6 fruit fly cellular contexts compared by ENCODE assay signal in the genomic region with DNA sequence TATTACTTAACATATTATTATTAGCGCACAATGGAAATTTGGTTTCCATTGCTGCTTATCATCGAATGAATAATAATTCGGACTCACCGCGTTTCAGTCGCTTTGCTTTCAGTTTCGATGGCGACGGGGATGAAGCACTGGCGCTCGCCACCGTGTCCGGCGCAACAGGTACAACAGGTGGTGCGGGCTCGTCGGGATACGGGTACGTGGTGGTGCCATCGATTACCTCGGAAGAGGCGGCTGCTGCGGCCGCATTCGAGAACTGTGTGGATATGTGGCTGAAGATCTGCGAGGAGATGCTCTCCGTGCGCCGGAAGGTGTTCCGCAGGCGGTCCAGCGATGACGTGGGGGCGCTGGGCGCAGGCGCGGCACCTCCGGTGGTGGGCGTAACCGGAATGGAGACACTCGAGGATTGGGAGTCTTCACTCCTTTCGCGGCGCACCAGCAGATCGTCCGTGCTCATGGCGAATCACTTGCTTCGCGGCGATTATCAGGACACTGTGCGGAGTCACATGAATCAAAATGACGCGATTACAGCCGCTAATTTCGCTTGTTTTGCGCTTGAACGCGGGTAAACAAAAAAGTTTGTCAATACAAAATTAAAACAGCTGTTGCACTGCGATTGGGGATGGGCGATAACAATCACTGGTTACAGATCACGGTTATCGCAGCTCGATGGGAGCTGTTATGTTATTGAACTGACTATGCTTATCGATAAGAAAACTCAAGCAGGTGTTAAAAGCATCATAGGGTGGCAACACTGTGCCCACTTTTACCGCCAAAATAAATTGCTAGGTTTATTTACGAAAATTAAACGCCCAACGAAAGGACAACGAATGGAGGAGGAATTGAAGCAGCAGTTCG.
A peak's percentile ranks its signal among the peaks of the same experiment; 100 is the strongest.
TF ChIP-seq lines count a peak whose summit lies in the region.

Gene CG31064 (minus strand): TSS at position 648 of the 864 bp plus-strand sequence.
Gene PolA2 (plus strand): TSS at position 726 of the 864 bp plus-strand sequence.

- peak; percentile 19 to 31 for TF ChIP-seq CTCF in S2 (optimal IDR thresholded peaks at IDR 0.05; lab: Kevin White, UChicago)
- TF ChIP-seq CTCF in whole organism, embryonic (GFP tag; optimal IDR thresholded peaks at IDR 0.05; lab: Kevin White, UChicago) = peak; percentile 14

TF ChIP-seq in whole organism, adult, 20 proteins besides CTCF, POLR2A, EP300 and RAD21:
- TF ChIP-seq Crg-1 (GFP tag; optimal IDR thresholded peaks at IDR 0.05; lab: Kevin White, UChicago) (peak; percentile 38), Mnt (GFP tag; optimal IDR thresholded peaks at IDR 0.05; lab: Kevin White, UChicago) (peak; percentile 34), CG7045 (GFP tag; optimal IDR thresholded peaks at IDR 0.05; lab: Kevin White, UChicago) (no peak), bab1 (GFP tag; optimal IDR thresholded peaks at IDR 0.05; lab: Kevin White, UChicago) (peak; percentile 24), cic (GFP tag; optimal IDR thresholded peaks at IDR 0.05; lab: Kevin White, UChicago) (peak; percentile 6), CG11617 (GFP tag; optimal IDR thresholded peaks at IDR 0.05; lab: Kevin White, UChicago) (no peak), CG12768 (GFP tag; optimal IDR thresholded peaks at IDR 0.05; lab: Kevin White, UChicago) (no peak), CG14711 (tag; optimal IDR thresholded peaks at IDR 0.05; lab: Kevin White, UChicago) (peak; percentile 55), pad (GFP tag; optimal IDR thresholded peaks at IDR 0.05; lab: Kevin White, UChicago) (peak; percentile 5), CG1620 (GFP tag; optimal IDR thresholded peaks at IDR 0.05; lab: Kevin White, UChicago) (peak; percentile 30)

TF ChIP-seq in whole organism, embryonic, 481 proteins besides CTCF, POLR2A, EP300 and RAD21 (continues in another document):
- TF ChIP-seq CG6272 (GFP tag; IDR thresholded peaks at IDR 0.05; lab: Robert Waterston, UW) (no peak), trem (tag; optimal IDR thresholded peaks at IDR 0.05; lab: Kevin White, UChicago) (peak; percentile 66), zen (tag; optimal IDR thresholded peaks at IDR 0.05; lab: Kevin White, UChicago) (peak; percentile 28), CG10321 (GFP tag; IDR thresholded peaks at IDR 0.05; lab: Robert Waterston, UW) (no peak), scrt (GFP tag; optimal IDR thresholded peaks at IDR 0.05; lab: Kevin White, UChicago) (peak; percentile 90), CG10147 (GFP tag; optimal IDR thresholded peaks at IDR 0.05; lab: Kevin White, UChicago) (peak; percentile 5), nerfin-2 (GFP tag; IDR thresholded peaks at IDR 0.05; lab: Robert Waterston, UW; ENCODE audit: partially characterized antibody) (peak; percentile 91), CG6689 (GFP tag; IDR thresholded peaks at IDR 0.05; lab: Robert Waterston, UW) (no peak), oc (tag; optimal IDR thresholded peaks at IDR 0.05; lab: Kevin White, UChicago) (no peak), CG8924 (tag; optimal IDR thresholded peaks at IDR 0.05; lab: Kevin White, UChicago) (peak; percentile 9), H15 (GFP tag; IDR thresholded peaks at IDR 0.05; lab: Robert Waterston, UW) (no peak), H2.0 (GFP tag; IDR thresholded peaks at IDR 0.05; lab: Robert Waterston, UW) (no peak), CG18599 (GFP tag; optimal IDR thresholded peaks at IDR 0.05; lab: Kevin White, UChicago) (no peak), CG12155 (GFP tag; optimal IDR thresholded peaks at IDR 0.05; lab: Kevin White, UChicago) (peak; percentile 8), CG7987 (GFP tag; optimal IDR thresholded peaks at IDR 0.05; lab: Kevin White, UChicago) (peak; percentile 11), CG14667 (GFP tag; IDR thresholded peaks at IDR 0.05; lab: Robert Waterston, UW) (no peak), emc (GFP tag; optimal IDR thresholded peaks at IDR 0.05; lab: Kevin White, UChicago) (no peak)

TF ChIP-seq in whole organism, prepupa, 60 proteins besides CTCF, POLR2A, EP300 and RAD21:
- TF ChIP-seq CG1621 (tag; optimal IDR thresholded peaks at IDR 0.05; lab: Kevin White, UChicago) (peak; percentile 37), fkh (GFP tag; optimal IDR thresholded peaks at IDR 0.05; lab: Kevin White, UChicago) (peak; percentile 95), Ets21C (GFP tag; optimal IDR thresholded peaks at IDR 0.05; lab: Kevin White, UChicago) (no peak), esn (GFP tag; optimal IDR thresholded peaks at IDR 0.05; lab: Kevin White, UChicago) (peak; percentile 0)

TF ChIP-seq in whole organism, pupa, 21 proteins besides CTCF, POLR2A, EP300 and RAD21:
- TF ChIP-seq Ets98B (GFP tag; IDR thresholded peaks at IDR 0.05; lab: Robert Waterston, UW) (no peak), CG12605 (GFP tag; IDR thresholded peaks at IDR 0.05; lab: Robert Waterston, UW) (0 out of 2 replicates have a peak, but pooled peaks have one; percentile 6), CG4496 (GFP tag; IDR thresholded peaks at IDR 0.05; lab: Robert Waterston, UW) (0 out of 3 replicates have a peak, but pooled peaks have one; percentile 15), CG34367 (tag; optimal IDR thresholded peaks at IDR 0.05; lab: Kevin White, UChicago) (no peak)

TF ChIP-seq in whole organism, wandering third instar larva, 38 proteins besides CTCF, POLR2A, EP300 and RAD21:
- no peak for TF ChIP-seq sage (GFP tag; optimal IDR thresholded peaks at IDR 0.05; lab: Kevin White, UChicago)
- no peak for TF ChIP-seq foxo (GFP tag; optimal IDR thresholded peaks at IDR 0.05; lab: Kevin White, UChicago)
- TF ChIP-seq psq (GFP tag; optimal IDR thresholded peaks at IDR 0.05; lab: Kevin White, UChicago) = no peak
- no peak for TF ChIP-seq CG32264 (GFP tag; optimal IDR thresholded peaks at IDR 0.05; lab: Kevin White, UChicago)
- no peak for TF ChIP-seq woc (GFP tag; optimal IDR thresholded peaks at IDR 0.05; lab: Kevin White, UChicago)
- no peak for TF ChIP-seq Mio (GFP tag; optimal IDR thresholded peaks at IDR 0.05; lab: Kevin White, UChicago)
- TF ChIP-seq Hr83 (GFP tag; optimal IDR thresholded peaks at IDR 0.05; lab: Kevin White, UChicago; ENCODE audit: poor library complexity, severe bottlenecking) = peak; percentile 4
- no peak for TF ChIP-seq tai (GFP tag; optimal IDR thresholded peaks at IDR 0.05; lab: Kevin White, UChicago)
- TF ChIP-seq h (GFP tag; optimal IDR thresholded peaks at IDR 0.05; lab: Kevin White, UChicago) = no peak
